Worm (Caenorhabditis elegans) whole organism, early embryonic: ENCODE measurements around the gene mig-15.

Experiments
- F13C5.2 ChIP-seq: sonication (generic microtip); optimal IDR thresholded peaks from 2 replicates; lab custom pipeline; 2017; ENCODE audit warnings: mild to moderate bottlenecking, missing genetic modification characterization, inconsistent platforms, missing compliant biosample characterization
- ama-1 ChIP-seq: fragments of 150-350 bp; optimal IDR thresholded peaks from 2 replicates; lab custom pipeline; 2014
- ceh-13 ChIP-seq: fragments of 200-800 bp; sonication (Bioruptor generic); optimal IDR thresholded peaks from 2 replicates; lab custom pipeline; 2018; ENCODE audit warnings: mild to moderate bottlenecking, missing genetic modification characterization, missing compliant biosample characterization
- hmg-4 ChIP-seq: fragments of 200-800 bp; sonication (Bioruptor generic); optimal IDR thresholded peaks from 2 replicates; lab custom pipeline; 2018; ENCODE audit warnings: mild to moderate bottlenecking, missing genetic modification characterization, missing compliant biosample characterization
- pes-1 ChIP-seq: fragments of 200-800 bp; sonication (Bioruptor generic); IDR thresholded peaks from 2 replicates; pipeline ENCODE4 v1.3.6; 2022; ENCODE audit warnings: missing genetic modification reagents, missing genetic modification characterization, missing compliant biosample characterization
- tbx-11 ChIP-seq: fragments of 200-800 bp; sonication (Bioruptor generic); IDR thresholded peaks from 2 replicates; pipeline ENCODE4 v1.3.6; 2022; ENCODE audit warnings: missing genetic modification characterization, missing compliant biosample characterization
- tbx-37 ChIP-seq: fragments of 200-800 bp; sonication (Bioruptor generic); conservative IDR thresholded peaks from 2 replicates; pipeline ENCODE4 v1.3.6; 2022; ENCODE audit warnings: missing genetic modification reagents, missing genetic modification characterization, missing compliant biosample characterization
- tra-4 ChIP-seq: sonication (generic microtip); optimal IDR thresholded peaks from 2 replicates; lab custom pipeline; 2017; ENCODE audit warnings: missing genetic modification characterization, missing compliant biosample characterization

ce11 chrX:10430866-10431265 lies 2.4 kb upstream of the mig-15 start:
- TF ChIP-seq ceh-13 (GFP tag; lab: Kevin White, UChicago): no peak
- TF ChIP-seq tbx-37 (GFP tag; lab: Robert Waterston, UW): no peak
- no peak for TF ChIP-seq pes-1 (GFP tag; lab: Robert Waterston, UW)
- TF ChIP-seq ama-1: no peak
- TF ChIP-seq F13C5.2 (tag; lab: Kevin White, UChicago): no peak
- TF ChIP-seq tbx-11: no peak
- no peak for TF ChIP-seq tra-4
- TF ChIP-seq hmg-4 (GFP tag; lab: Kevin White, UChicago): no peak
